Fruit fly (Drosophila melanogaster) whole organism, embryonic: ENCODE data around the gene CG3625.

ENCODE experiments used
- CG17186 ChIP-seq: fragments of 200-800 bp; sonication (Bioruptor generic); optimal IDR thresholded peaks from 3 replicates; lab custom pipeline; 2017; ENCODE audit warnings: missing biosample characterization, missing genetic modification reagents, missing genetic modification characterization
- CG7372 ChIP-seq: fragments of 200-800 bp; sonication (Bioruptor generic); IDR thresholded peaks from 2 replicates; pipeline ENCODE4 v1.3.6; 2022; ENCODE audit warnings: missing biosample characterization, missing genetic modification characterization
- CG7987 ChIP-seq: fragments of 200-800 bp; sonication (Bioruptor generic); optimal IDR thresholded peaks from 2 replicates; lab custom pipeline; 2018; ENCODE audit warnings: missing biosample characterization, mild to moderate bottlenecking, missing genetic modification characterization, moderate library complexity
- E2f2 ChIP-seq: fragments of 200-800 bp; sonication (Bioruptor generic); IDR thresholded peaks from 2 replicates; pipeline ENCODE4 v1.3.6; 2022; ENCODE audit warnings: missing biosample characterization, missing genetic modification characterization
- Fer3 ChIP-seq: fragments of 200-800 bp; sonication (Bioruptor generic); optimal IDR thresholded peaks from 2 replicates; lab custom pipeline; 2018; ENCODE audit warnings: missing biosample characterization, mild to moderate bottlenecking, missing genetic modification characterization, moderate library complexity
- crol ChIP-seq: fragments of 200-800 bp; sonication (Bioruptor generic); IDR thresholded peaks from 2 replicates; pipeline ENCODE4 v1.3.6; 2022; ENCODE audit warnings: missing biosample characterization, missing genetic modification characterization
- eve ChIP-seq, 2 experiments: fragments of >200 bp; optimal IDR thresholded peaks; 2 replicates each; lab custom pipeline; 2017; ENCODE audit warnings: missing biosample characterization in 2 of 2, missing genetic modification characterization in 2 of 2
- exex ChIP-seq: fragments of 200-800 bp; sonication (Bioruptor generic); optimal IDR thresholded peaks from 4 replicates; lab custom pipeline; 2018; ENCODE audit warnings: missing biosample characterization, mild to moderate bottlenecking, missing genetic modification characterization, moderate library complexity
- pzg ChIP-seq: fragments of 200-800 bp; sonication (Bioruptor generic); optimal IDR thresholded peaks from 3 replicates; lab custom pipeline; 2018; ENCODE audit warnings: missing biosample characterization, mild to moderate bottlenecking, missing genetic modification characterization, moderate library complexity
- trh ChIP-seq: fragments of 200-800 bp; sonication (Bioruptor generic); optimal IDR thresholded peaks from 2 replicates; lab custom pipeline; 2016; ENCODE audit warnings: missing biosample characterization, missing genetic modification characterization

DNA sequence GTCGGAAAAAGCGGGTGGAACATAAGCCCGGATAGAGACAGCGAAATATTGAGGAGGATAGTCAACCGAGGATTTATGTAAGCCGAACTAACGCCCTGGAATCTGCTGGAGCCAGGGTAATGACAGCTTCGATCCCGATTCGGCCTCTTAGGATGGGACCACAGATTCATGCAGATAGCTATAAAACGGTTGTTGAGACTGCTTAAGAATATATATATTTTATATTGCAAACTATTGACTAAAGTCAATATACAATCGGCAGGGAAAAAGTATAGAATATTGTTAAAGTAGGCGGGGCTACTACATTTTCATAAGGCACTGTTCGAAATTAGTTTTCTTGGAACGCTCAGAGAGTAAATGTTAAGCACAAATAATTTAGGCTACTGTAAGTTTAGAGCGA, 22.8 kb downstream of the CG3625 start, which contains the start of gene CG3345:
- TF ChIP-seq crol (GFP tag; lab: Robert Waterston, UW) (no peak), E2f2 (no peak), Fer3 (no peak), CG17186 (GFP tag; lab: Kevin White, UChicago) (no peak), eve (GFP tag; optimal IDR thresholded peaks at IDR 0.05; lab: Kevin White, UChicago) (no peak), trh (GFP tag; lab: Kevin White, UChicago) (no peak), CG7372 (no peak), exex (tag; lab: Kevin White, UChicago) (no peak), CG7987 (no peak), pzg (GFP tag; lab: Kevin White, UChicago) (no peak)
